Worm (Caenorhabditis elegans) whole organism, midembryonic: ENCODE data around the gene F25D1.8.

Experiments
- cog-1 ChIP-seq: sonication (generic microtip); optimal IDR thresholded peaks from 2 replicates; lab custom pipeline; 2016; ENCODE audit warnings: missing genetic modification characterization, missing compliant biosample characterization
- flt-1 ChIP-seq: fragments of 200-800 bp; sonication (Bioruptor generic); IDR thresholded peaks from 2 replicates; pipeline ENCODE4 v1.3.6; 2022; ENCODE audit warnings: missing genetic modification characterization, missing compliant biosample characterization
- ztf-23 ChIP-seq: fragments of 200-800 bp; sonication (Bioruptor generic); IDR thresholded peaks from 2 replicates; pipeline ENCODE4 v1.3.6; 2022; ENCODE audit warnings: missing genetic modification reagents, missing genetic modification characterization, missing compliant biosample characterization

DNA sequence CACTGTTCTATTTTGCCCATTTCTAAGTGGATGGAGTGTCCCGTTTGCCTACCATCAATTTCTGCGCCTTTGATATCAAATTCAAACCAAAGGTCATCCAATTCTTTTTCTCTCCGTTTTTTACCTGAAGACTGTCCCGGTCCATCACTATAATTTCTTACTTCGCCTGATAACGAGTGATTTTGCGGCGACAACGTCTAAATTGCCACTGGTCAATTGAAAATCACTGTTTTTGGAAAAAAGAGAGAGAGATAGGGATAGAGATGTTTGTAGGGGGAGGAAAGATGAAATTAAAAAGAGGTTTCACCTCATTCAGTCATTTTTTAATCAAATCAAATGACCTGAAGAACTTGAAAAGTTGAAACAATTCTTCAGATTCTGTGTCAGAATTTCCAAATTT, 32.3 kb downstream of the F25D1.8 start:
- no peak for TF ChIP-seq flt-1
- no peak for TF ChIP-seq cog-1 (tag; lab: Kevin White, UChicago)
- TF ChIP-seq ztf-23 (GFP tag; lab: Robert Waterston, UW) = no peak
